Worm (Caenorhabditis elegans) whole organism, L1 larva: ENCODE data around the gene F36A4.3.

Experiments used
- aly-2 ChIP-seq: fragments of 150-350 bp; optimal IDR thresholded peaks from 2 replicates; lab custom pipeline; 2014; ENCODE audit warnings: missing biosample characterization, missing genetic modification characterization
- ces-1 ChIP-seq: fragments of 150-350 bp; optimal IDR thresholded peaks from 2 replicates; lab custom pipeline; 2014; ENCODE audit warnings: missing biosample characterization, missing genetic modification reagents, missing genetic modification characterization
- egl-13 ChIP-seq: sonication (generic microtip); optimal IDR thresholded peaks from 2 replicates; lab custom pipeline; 2016; ENCODE audit warnings: missing genotype, missing genetic modification reagents, missing genetic modification characterization, missing compliant biosample characterization
- fos-1 ChIP-seq: fragments of 150-350 bp; optimal IDR thresholded peaks from 2 replicates; lab custom pipeline; 2014; ENCODE audit warnings: missing biosample characterization, missing genetic modification characterization
- lin-35 ChIP-seq, 2 experiments: fragments of 150-350 bp; optimal IDR thresholded peaks; 2 replicates each; lab custom pipeline; 2014; ENCODE audit warnings: missing biosample characterization in 2 of 2, missing genetic modification characterization in 2 of 2, missing genetic modification reagents in 2 of 2
- mep-1 ChIP-seq: fragments of 150-350 bp; optimal IDR thresholded peaks from 2 replicates; lab custom pipeline; 2014; ENCODE audit warnings: missing biosample characterization, missing genetic modification characterization
- nhr-84 ChIP-seq: sonication (generic microtip); optimal IDR thresholded peaks from 2 replicates; lab custom pipeline; 2017; ENCODE audit warnings: missing biosample characterization, missing genetic modification characterization
- sptf-1 ChIP-seq: fragments of 150-350 bp; optimal IDR thresholded peaks from 2 replicates; lab custom pipeline; 2014; ENCODE audit warnings: missing biosample characterization, missing genetic modification characterization

- no peak for TF ChIP-seq ces-1 (GFP tag; lab: Kevin White, UChicago)
- no peak for TF ChIP-seq mep-1 (tag; lab: Kevin White, UChicago)
- TF ChIP-seq sptf-1, result no peak
- TF ChIP-seq aly-2, result no peak
- no peak for TF ChIP-seq nhr-84 (tag; lab: Kevin White, UChicago)
- no peak for TF ChIP-seq egl-13 (tag; lab: Kevin White, UChicago)
- TF ChIP-seq fos-1 (tag; lab: Kevin White, UChicago), result no peak
- peak in 1 of 2 experiments; percentile 20 for TF ChIP-seq lin-35 (GFP tag; optimal IDR thresholded peaks at IDR 0.05; lab: Kevin White, UChicago)
Observed at ce11 chrIV:4288332-4288731, 18.9 kb downstream of the F36A4.3 start, which contains the start of gene srv-4.
